Fruit fly (Drosophila melanogaster): ENCODE data around the gene Cox17.

Gene Cox17

DNA sequence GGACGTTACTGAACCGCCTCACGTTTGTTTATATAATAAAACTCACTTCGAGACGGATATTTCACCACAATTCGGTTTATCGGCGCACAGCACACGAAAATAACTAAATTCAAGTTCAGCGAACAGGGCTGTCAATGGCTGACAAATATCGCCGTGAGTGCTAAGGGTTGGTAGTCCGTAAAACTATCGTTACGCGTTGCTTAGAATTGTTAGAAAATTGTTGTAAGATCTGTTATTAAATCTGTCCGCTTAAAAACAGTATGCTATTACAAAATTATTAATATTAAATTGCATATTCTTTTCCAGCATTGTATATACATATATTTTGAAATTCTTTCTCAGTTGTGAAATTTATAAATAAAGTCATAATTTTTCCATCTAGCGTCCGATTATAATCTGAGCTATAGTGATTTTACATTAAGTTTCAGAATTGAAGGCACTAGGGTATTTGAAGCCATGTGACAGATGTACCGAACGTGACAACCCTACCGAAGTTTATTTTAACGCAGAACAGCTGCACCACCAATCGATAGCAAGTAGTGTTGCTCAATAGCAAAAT is at the start of gene Cox17 (continued):
- TF ChIP-seq Adf1 (GFP tag; IDR thresholded peaks at IDR 0.05) = no peak
- TF ChIP-seq cg (GFP tag; optimal IDR thresholded peaks at IDR 0.05) = no peak
- TF ChIP-seq trem (tag; optimal IDR thresholded peaks at IDR 0.05) = peak; percentile 89
- TF ChIP-seq nom (GFP tag; optimal IDR thresholded peaks at IDR 0.05) = peak; percentile 53
- no peak for TF ChIP-seq CG5953 (GFP tag; IDR thresholded peaks at IDR 0.05)
- peak; percentile 70 for TF ChIP-seq CG16813 (GFP tag; IDR thresholded peaks at IDR 0.05; ENCODE audit: partially characterized antibody)
- TF ChIP-seq emc (GFP tag; optimal IDR thresholded peaks at IDR 0.05) = peak; percentile 20
- peak; percentile 87 for TF ChIP-seq Med (GFP tag)
- TF ChIP-seq exex (tag; optimal IDR thresholded peaks at IDR 0.05) = peak; percentile 47
- TF ChIP-seq CG8359 (GFP tag; optimal IDR thresholded peaks at IDR 0.05; ENCODE audit: borderline replicate concordance) = no peak
- peak; percentile 28; the same call in 1 of the 2 replicates for TF ChIP-seq GATAe (GFP tag; conservative IDR thresholded peaks at IDR 0.05)
- peak; percentile 82 for TF ChIP-seq CG17829 (tag; optimal IDR thresholded peaks at IDR 0.05)
- no peak for TF ChIP-seq Doc2 (GFP tag; IDR thresholded peaks at IDR 0.05)
- peak; percentile 66 for TF ChIP-seq CG10366 (GFP tag; IDR thresholded peaks at IDR 0.05)
- peak; percentile 85 for TF ChIP-seq lilli (GFP tag; optimal IDR thresholded peaks at IDR 0.05)
- TF ChIP-seq sr (GFP tag; IDR thresholded peaks at IDR 0.05) = no peak
- TF ChIP-seq CG17328 (GFP tag; IDR thresholded peaks at IDR 0.05) = peak; percentile 48; the same call in 1 of the 2 replicates
- TF ChIP-seq CG15073 (GFP tag; optimal IDR thresholded peaks at IDR 0.05) = peak; percentile 18
- peak; percentile 61 for TF ChIP-seq CG4404 (GFP tag; IDR thresholded peaks at IDR 0.05)
- TF ChIP-seq CG18011 (GFP tag; optimal IDR thresholded peaks at IDR 0.05) = peak; percentile 57
- TF ChIP-seq Xbp1 (GFP tag; optimal IDR thresholded peaks at IDR 0.05) = peak; percentile 86
- peak; percentile 15 for TF ChIP-seq grn (GFP tag; optimal IDR thresholded peaks at IDR 0.05)
- TF ChIP-seq sd (tag; optimal IDR thresholded peaks at IDR 0.05) = peak; percentile 63
- TF ChIP-seq Scr (GFP tag; IDR thresholded peaks at IDR 0.05; ENCODE audit: partially characterized antibody) = peak; percentile 84
- no peak for TF ChIP-seq dan (GFP tag; IDR thresholded peaks at IDR 0.05)
- TF ChIP-seq chm (GFP tag; IDR thresholded peaks at IDR 0.05) = 0 out of 2 replicates have a peak, but pooled peaks have one; percentile 5
- TF ChIP-seq Sry-δ (GFP tag; optimal IDR thresholded peaks at IDR 0.05) = peak; percentile 72
- TF ChIP-seq crol (GFP tag; IDR thresholded peaks at IDR 0.05) = no peak
- TF ChIP-seq HLH4C (GFP tag; IDR thresholded peaks at IDR 0.05; ENCODE audit: partially characterized antibody) = peak; percentile 69
- TF ChIP-seq CG12299 (tag; optimal IDR thresholded peaks at IDR 0.05) = peak; percentile 48
- no peak; the same call in 1 of the 2 replicates for TF ChIP-seq CG2129 (GFP tag; IDR thresholded peaks at IDR 0.05; ENCODE audit: partially characterized antibody)
- peak; percentile 56; the same call in 2 of the 3 replicates for TF ChIP-seq CG7357 (GFP tag; IDR thresholded peaks at IDR 0.05)
- peak; percentile 76 for TF ChIP-seq HLH54F (GFP tag; optimal IDR thresholded peaks at IDR 0.05)
- peak; percentile 55; the same call in 1 of the 3 replicates for TF ChIP-seq ase (GFP tag; IDR thresholded peaks at IDR 0.05)
- TF ChIP-seq tgo (GFP tag; IDR thresholded peaks at IDR 0.05) = peak; percentile 65
- peak; percentile 86 for TF ChIP-seq CG2120 (GFP tag; optimal IDR thresholded peaks at IDR 0.05)
- TF ChIP-seq ranshi (GFP tag; IDR thresholded peaks at IDR 0.05) = peak; percentile 37; the same call in 1 of the 2 replicates
- peak; percentile 89 for TF ChIP-seq tio (GFP tag; optimal IDR thresholded peaks at IDR 0.05)
- TF ChIP-seq CG12155 (GFP tag; optimal IDR thresholded peaks at IDR 0.05) = peak; percentile 78
- TF ChIP-seq lab (GFP tag; optimal IDR thresholded peaks at IDR 0.05) = peak; percentile 82
- peak; percentile 82 for TF ChIP-seq HmgZ (tag; optimal IDR thresholded peaks at IDR 0.05)
- no peak for TF ChIP-seq corto (GFP tag; optimal IDR thresholded peaks at IDR 0.05)
- TF ChIP-seq slbo (GFP tag; IDR thresholded peaks at IDR 0.05) = peak; percentile 80
- TF ChIP-seq CG9817 (tag; optimal IDR thresholded peaks at IDR 0.05) = peak; percentile 83
- peak; percentile 41 for TF ChIP-seq CG6654 (GFP tag; optimal IDR thresholded peaks at IDR 0.05)
- TF ChIP-seq CG7271 (tag; optimal IDR thresholded peaks at IDR 0.05) = peak; percentile 34
- TF ChIP-seq vvl (GFP tag; IDR thresholded peaks at IDR 0.05) = peak; percentile 73
- peak; percentile 4 for TF ChIP-seq CG17186 (GFP tag; optimal IDR thresholded peaks at IDR 0.05)
- no peak for TF ChIP-seq Mes4 (GFP tag; optimal IDR thresholded peaks at IDR 0.05)
- TF ChIP-seq CG8281 (tag; optimal IDR thresholded peaks at IDR 0.05) = peak; percentile 65

Measured in whole organism, embryonic.